Worm (Caenorhabditis elegans) whole organism, early embryonic: ENCODE results near the gene R07E5.11.
A peak's percentile ranks its signal among the peaks of the same experiment; 100 is the strongest.

Experiments
- B0310.2 ChIP-seq: sonication (generic microtip); optimal IDR thresholded peaks from 2 replicates; lab custom pipeline; 2016; ENCODE audit warnings: mild to moderate bottlenecking, missing genetic modification characterization, missing compliant biosample characterization
- F13C5.2 ChIP-seq: sonication (generic microtip); optimal IDR thresholded peaks from 2 replicates; lab custom pipeline; 2017; ENCODE audit warnings: mild to moderate bottlenecking, missing genetic modification characterization, inconsistent platforms, missing compliant biosample characterization
- aly-1 ChIP-seq: sonication (generic microtip); optimal IDR thresholded peaks from 2 replicates; lab custom pipeline; 2016; ENCODE audit warnings: missing genetic modification characterization, missing compliant biosample characterization
- ama-1 ChIP-seq: fragments of 150-350 bp; optimal IDR thresholded peaks from 2 replicates; lab custom pipeline; 2014
- ceh-13 ChIP-seq: fragments of 200-800 bp; sonication (Bioruptor generic); optimal IDR thresholded peaks from 2 replicates; lab custom pipeline; 2018; ENCODE audit warnings: mild to moderate bottlenecking, missing genetic modification characterization, missing compliant biosample characterization
- ceh-36 ChIP-seq: sonication (generic microtip); optimal IDR thresholded peaks from 2 replicates; lab custom pipeline; 2016; ENCODE audit warnings: missing genetic modification characterization, inconsistent platforms, missing compliant biosample characterization
- ets-7 ChIP-seq: sonication (generic microtip); optimal IDR thresholded peaks from 2 replicates; lab custom pipeline; 2016; ENCODE audit warnings: missing genotype, missing genetic modification characterization, missing compliant biosample characterization
- flt-1 ChIP-seq: fragments of 200-800 bp; sonication (Bioruptor generic); IDR thresholded peaks from 2 replicates; pipeline ENCODE4 v1.3.6; 2022; ENCODE audit warnings: missing genetic modification characterization, missing compliant biosample characterization
- hmbx-1 ChIP-seq: sonication (generic microtip); optimal IDR thresholded peaks from 2 replicates; lab custom pipeline; 2016; ENCODE audit warnings: mild to moderate bottlenecking, missing genetic modification characterization, missing compliant biosample characterization
- hmg-4 ChIP-seq: fragments of 200-800 bp; sonication (Bioruptor generic); optimal IDR thresholded peaks from 2 replicates; lab custom pipeline; 2018; ENCODE audit warnings: mild to moderate bottlenecking, missing genetic modification characterization, missing compliant biosample characterization
- hnd-1 ChIP-seq: sonication (generic microtip); optimal IDR thresholded peaks from 2 replicates; lab custom pipeline; 2016; ENCODE audit warnings: missing genetic modification characterization, missing compliant biosample characterization
- pes-1 ChIP-seq: fragments of 200-800 bp; sonication (Bioruptor generic); IDR thresholded peaks from 2 replicates; pipeline ENCODE4 v1.3.6; 2022; ENCODE audit warnings: missing genetic modification reagents, missing genetic modification characterization, missing compliant biosample characterization
- scrt-1 ChIP-seq: fragments of 200-800 bp; sonication (Bioruptor generic); IDR thresholded peaks from 2 replicates; pipeline ENCODE4 v1.3.6; 2022; ENCODE audit warnings: missing genetic modification characterization, missing compliant biosample characterization
- sea-1 ChIP-seq: fragments of 200-800 bp; sonication (Bioruptor generic); conservative IDR thresholded peaks from 2 replicates; pipeline ENCODE4 v1.3.6; 2022; ENCODE audit warnings: missing genetic modification characterization, missing compliant biosample characterization
- tbx-11 ChIP-seq: fragments of 200-800 bp; sonication (Bioruptor generic); IDR thresholded peaks from 2 replicates; pipeline ENCODE4 v1.3.6; 2022; ENCODE audit warnings: missing genetic modification characterization, missing compliant biosample characterization
- tbx-37 ChIP-seq: fragments of 200-800 bp; sonication (Bioruptor generic); conservative IDR thresholded peaks from 2 replicates; pipeline ENCODE4 v1.3.6; 2022; ENCODE audit warnings: missing genetic modification reagents, missing genetic modification characterization, missing compliant biosample characterization
- tra-4 ChIP-seq: sonication (generic microtip); optimal IDR thresholded peaks from 2 replicates; lab custom pipeline; 2017; ENCODE audit warnings: missing genetic modification characterization, missing compliant biosample characterization

The R07E5.11 gene

ce11 chrIII:4415135-4415534 is at the start of gene R07E5.11:
Gene R07E5.11 (minus strand): TSS chrIII:4415235.
- TF ChIP-seq sea-1 (GFP tag; lab: Robert Waterston, UW): no peak
- no peak for TF ChIP-seq tbx-37 (GFP tag; lab: Robert Waterston, UW)
- TF ChIP-seq tbx-11 (GFP tag; lab: Robert Waterston, UW): no peak
- TF ChIP-seq flt-1 (GFP tag; lab: Robert Waterston, UW): no peak
- TF ChIP-seq pes-1 (GFP tag; lab: Robert Waterston, UW): no peak
- no peak for TF ChIP-seq F13C5.2 (tag; lab: Kevin White, UChicago)
- TF ChIP-seq ets-7 (tag; lab: Kevin White, UChicago): no peak
- no peak for TF ChIP-seq ceh-36 (tag; lab: Kevin White, UChicago)
- no peak for TF ChIP-seq ama-1

ce11 chrIII:4461337-4461736 is 46.3 kb upstream of the R07E5.11 start:
- TF ChIP-seq hmbx-1 (tag; lab: Kevin White, UChicago): no peak
- no peak for TF ChIP-seq ceh-36 (tag; lab: Kevin White, UChicago)
- TF ChIP-seq aly-1: no peak
- no peak for TF ChIP-seq ets-7 (tag; lab: Kevin White, UChicago)
- no peak for TF ChIP-seq ceh-13 (GFP tag; lab: Kevin White, UChicago)
- no peak for TF ChIP-seq sea-1 (GFP tag; lab: Robert Waterston, UW)
- TF ChIP-seq tbx-37 (GFP tag; lab: Robert Waterston, UW): no peak
- no peak for TF ChIP-seq tra-4 (tag; lab: Kevin White, UChicago)
- TF ChIP-seq F13C5.2 (tag; lab: Kevin White, UChicago): no peak

DNA sequence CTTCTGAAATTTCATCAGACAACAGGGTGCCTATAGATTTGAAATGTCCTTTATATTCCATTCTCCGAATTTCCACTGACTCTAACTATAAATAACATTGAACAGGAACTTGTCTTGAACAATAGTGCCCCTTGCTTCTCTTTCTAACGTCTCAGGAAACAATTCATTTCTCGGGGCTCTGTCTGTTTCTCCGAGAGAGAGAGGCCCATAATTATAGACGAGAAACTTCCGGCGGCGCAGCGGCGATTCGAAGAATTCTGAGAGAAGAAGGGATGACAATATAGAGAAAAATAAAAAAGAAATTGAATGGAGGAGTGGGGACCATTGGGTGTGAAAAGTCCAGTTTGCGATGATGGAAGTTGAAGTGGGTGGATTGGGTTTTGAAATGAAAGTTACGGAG is 45.2 kb upstream of the R07E5.11 start:
- TF ChIP-seq aly-1: no peak
- TF ChIP-seq ceh-36 (tag; lab: Kevin White, UChicago): no peak
- no peak for TF ChIP-seq ama-1
- no peak for TF ChIP-seq hmbx-1 (tag; lab: Kevin White, UChicago)
- TF ChIP-seq tbx-11 (GFP tag; lab: Robert Waterston, UW): no peak

DNA sequence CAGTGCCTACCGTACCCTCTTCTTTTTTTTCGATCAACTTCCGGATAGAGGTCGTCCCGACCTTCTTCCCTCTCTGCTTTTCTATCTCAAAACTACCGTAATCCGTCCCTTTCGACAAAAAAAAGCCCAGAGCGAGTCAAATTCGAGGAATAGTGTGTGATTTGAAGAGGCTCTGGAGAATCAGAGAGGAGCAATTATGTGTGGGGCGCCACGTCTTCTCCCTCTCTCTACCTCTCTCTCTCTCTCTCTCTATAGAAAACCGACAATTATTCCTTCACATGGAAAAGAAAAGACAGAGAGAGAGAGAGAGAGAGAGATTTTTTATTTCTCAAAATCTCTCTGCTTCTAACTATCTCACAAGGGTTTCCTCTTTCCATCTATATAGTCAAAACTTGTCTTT is 41.5 kb upstream of the R07E5.11 start:
- TF ChIP-seq ceh-36 (tag; lab: Kevin White, UChicago): no peak
- TF ChIP-seq tbx-37 (GFP tag; lab: Robert Waterston, UW): no peak
- no peak for TF ChIP-seq sea-1 (GFP tag; lab: Robert Waterston, UW)
- TF ChIP-seq tra-4 (tag; lab: Kevin White, UChicago): no peak
- no peak for TF ChIP-seq hmbx-1 (tag; lab: Kevin White, UChicago)
- no peak for TF ChIP-seq ceh-13 (GFP tag; lab: Kevin White, UChicago)
- no peak for TF ChIP-seq hmg-4 (GFP tag; lab: Kevin White, UChicago)
- no peak for TF ChIP-seq hnd-1 (tag; lab: Kevin White, UChicago)
- no peak for TF ChIP-seq pes-1 (GFP tag; lab: Robert Waterston, UW)
- no peak for TF ChIP-seq ama-1
- TF ChIP-seq flt-1 (GFP tag; lab: Robert Waterston, UW): no peak
- no peak for TF ChIP-seq scrt-1
- TF ChIP-seq tbx-11 (GFP tag; lab: Robert Waterston, UW): no peak
- TF ChIP-seq F13C5.2 (tag; lab: Kevin White, UChicago): no peak
- TF ChIP-seq aly-1: no peak
- no peak for TF ChIP-seq ets-7 (tag; lab: Kevin White, UChicago)
- TF ChIP-seq B0310.2 (tag; lab: Kevin White, UChicago): no peak

ce11 chrIII:4454919-4455318 is 39.9 kb upstream of the R07E5.11 start:
- TF ChIP-seq sea-1 (GFP tag; lab: Robert Waterston, UW) (no peak), tra-4 (tag; lab: Kevin White, UChicago) (no peak), aly-1 (peak; percentile 14), ceh-13 (GFP tag; lab: Kevin White, UChicago) (no peak)

- TF ChIP-seq ceh-36 (tag; lab: Kevin White, UChicago) (no peak), B0310.2 (tag; lab: Kevin White, UChicago) (no peak), ets-7 (tag; lab: Kevin White, UChicago) (peak; percentile 30), ceh-13 (GFP tag; lab: Kevin White, UChicago) (no peak)
These were observed 38.7 kb upstream of the R07E5.11 start for ce11 chrIII:4453768-4454167.

- no peak for TF ChIP-seq tbx-37 (GFP tag; lab: Robert Waterston, UW)
- no peak for TF ChIP-seq ets-7 (tag; lab: Kevin White, UChicago)
- no peak for TF ChIP-seq tbx-11 (GFP tag; lab: Robert Waterston, UW)
- TF ChIP-seq hmg-4 (GFP tag; lab: Kevin White, UChicago): no peak
- TF ChIP-seq tra-4 (tag; lab: Kevin White, UChicago): no peak
These were observed 38.3 kb upstream of the R07E5.11 start for ce11 chrIII:4453301-4453700.

DNA sequence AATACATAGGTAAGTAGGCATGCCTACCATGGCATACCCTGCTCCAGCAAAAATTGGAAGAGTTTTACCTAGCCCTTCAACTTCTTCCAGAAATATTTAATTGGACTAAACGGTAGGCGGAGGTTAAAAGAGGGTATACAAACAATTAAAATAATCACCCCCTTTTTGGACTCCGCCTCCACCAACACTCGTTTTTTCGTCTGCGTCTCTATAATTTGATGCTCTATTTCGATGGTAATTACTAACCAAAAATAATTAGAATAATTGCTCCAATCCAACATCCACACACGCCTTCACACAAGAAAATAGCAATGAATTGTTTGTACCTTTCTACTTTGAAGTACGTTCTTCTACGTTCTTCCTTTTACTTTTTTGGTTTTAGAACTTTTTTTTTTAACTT is 37.7 kb upstream of the R07E5.11 start:
- TF ChIP-seq tbx-11 (GFP tag; lab: Robert Waterston, UW): no peak
- no peak for TF ChIP-seq F13C5.2 (tag; lab: Kevin White, UChicago)
- no peak for TF ChIP-seq B0310.2 (tag; lab: Kevin White, UChicago)
- TF ChIP-seq hmg-4 (GFP tag; lab: Kevin White, UChicago): no peak
- TF ChIP-seq scrt-1: no peak
- TF ChIP-seq hnd-1 (tag; lab: Kevin White, UChicago): no peak
- TF ChIP-seq hmbx-1 (tag; lab: Kevin White, UChicago): no peak
- no peak for TF ChIP-seq ceh-36 (tag; lab: Kevin White, UChicago)
- TF ChIP-seq ceh-13 (GFP tag; lab: Kevin White, UChicago): no peak
- TF ChIP-seq flt-1 (GFP tag; lab: Robert Waterston, UW): no peak
- no peak for TF ChIP-seq sea-1 (GFP tag; lab: Robert Waterston, UW)
- no peak for TF ChIP-seq aly-1
- no peak for TF ChIP-seq ets-7 (tag; lab: Kevin White, UChicago)
- TF ChIP-seq tbx-37 (GFP tag; lab: Robert Waterston, UW): no peak
